Worm (Caenorhabditis elegans): ENCODE data around the gene srlf-34.

srlf-34 gene

DNA sequence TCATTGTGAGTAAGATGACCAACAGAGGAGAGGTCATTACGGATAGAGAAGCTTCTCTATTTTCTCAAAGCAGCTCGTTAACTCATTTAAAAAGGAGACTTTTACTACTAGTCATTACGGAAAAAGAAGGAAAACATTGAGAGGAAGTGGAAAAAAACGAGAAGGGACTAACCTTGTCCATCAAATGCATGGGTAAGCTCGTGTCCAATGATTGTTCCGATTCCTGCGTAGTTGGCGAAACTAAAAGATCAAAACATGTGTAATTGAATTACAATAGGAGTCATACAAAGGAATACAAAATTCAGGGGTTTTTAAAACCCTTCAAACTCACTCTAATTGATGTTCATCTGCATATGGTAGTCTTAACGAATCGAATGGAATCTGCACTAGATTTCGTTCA is 27.1 kb upstream of the srlf-34 start:
- no peak for TF ChIP-seq hsf-1 (GFP tag; IDR thresholded peaks at IDR 0.05)
- TF ChIP-seq F57A8.1 (GFP tag; optimal IDR thresholded peaks at IDR 0.05), result no peak
- no peak for TF ChIP-seq Y53G8AR.9 (GFP tag; conservative IDR thresholded peaks at IDR 0.05)
- no peak for TF ChIP-seq ceh-27 (GFP tag; optimal IDR thresholded peaks at IDR 0.05)
- no peak for TF ChIP-seq F23B12.7 (tag; optimal IDR thresholded peaks at IDR 0.05; ENCODE audit: insufficient read depth)
- no peak for TF ChIP-seq rec-8 (tag; optimal IDR thresholded peaks at IDR 0.05)
- TF ChIP-seq tlf-1 (GFP tag; optimal IDR thresholded peaks at IDR 0.05), result no peak
- TF ChIP-seq atf-7 (tag; optimal IDR thresholded peaks at IDR 0.05), result no peak
- TF ChIP-seq unc-130 (GFP tag; optimal IDR thresholded peaks at IDR 0.05), result no peak
- no peak for TF ChIP-seq ztf-28 (GFP tag; IDR thresholded peaks at IDR 0.05)
- TF ChIP-seq ceh-79 (tag; optimal IDR thresholded peaks at IDR 0.05), result no peak
- no peak for TF ChIP-seq gei-17 (GFP tag; optimal IDR thresholded peaks at IDR 0.05)
- TF ChIP-seq pbrm-1 (GFP tag; IDR thresholded peaks at IDR 0.05), result no peak
- TF ChIP-seq tbp1 (GFP tag; optimal IDR thresholded peaks at IDR 0.05), result no peak
- no peak for TF ChIP-seq egl-44 (GFP tag; IDR thresholded peaks at IDR 0.05)
- TF ChIP-seq let-526 (GFP tag; IDR thresholded peaks at IDR 0.05), result no peak

- TF ChIP-seq tbx-9 (tag; optimal IDR thresholded peaks at IDR 0.05; ENCODE audit: borderline replicate concordance), result no peak
- TF ChIP-seq pbrm-1 (GFP tag; IDR thresholded peaks at IDR 0.05), result no peak
- TF ChIP-seq B0261.1 (tag; optimal IDR thresholded peaks at IDR 0.05), result no peak
- TF ChIP-seq lag-1 (GFP tag; IDR thresholded peaks at IDR 0.05), result no peak
- TF ChIP-seq ekl-4 (GFP tag; IDR thresholded peaks at IDR 0.05), result no peak
- no peak for TF ChIP-seq unc-130 (GFP tag; optimal IDR thresholded peaks at IDR 0.05)
- TF ChIP-seq nhr-80 (tag; optimal IDR thresholded peaks at IDR 0.05), result no peak
- no peak for TF ChIP-seq attf-3 (GFP tag; conservative IDR thresholded peaks at IDR 0.05)
- no peak for TF ChIP-seq dpff-1 (tag; optimal IDR thresholded peaks at IDR 0.05)
- no peak for TF ChIP-seq ZK185.1 (tag; optimal IDR thresholded peaks at IDR 0.05; ENCODE audit: poor library complexity, severe bottlenecking)
- no peak for TF ChIP-seq C17E4.6 (GFP tag; IDR thresholded peaks at IDR 0.05)
- TF ChIP-seq F52B5.7 (tag; optimal IDR thresholded peaks at IDR 0.05), result no peak
- TF ChIP-seq mxl-1 (tag; optimal IDR thresholded peaks at IDR 0.05), result no peak
- TF ChIP-seq ceh-79 (tag; optimal IDR thresholded peaks at IDR 0.05), result no peak
- no peak for TF ChIP-seq dpl-1 (GFP tag; optimal IDR thresholded peaks at IDR 0.05)
Measured at ce11 chrII:10288926-10289325, 23.2 kb upstream of the srlf-34 start.

- TF ChIP-seq F37B4.10 (GFP tag; IDR thresholded peaks at IDR 0.05) (no peak), aptf-3 (GFP tag; IDR thresholded peaks at IDR 0.05) (no peak), lin-40 (tag; optimal IDR thresholded peaks at IDR 0.05) (peak; percentile 15), cebp-1 (GFP tag; IDR thresholded peaks at IDR 0.05) (no peak), cebp-1 (tag; optimal IDR thresholded peaks at IDR 0.05) (no peak)
Measured at ce11 chrII:10294262-10294661, 17.8 kb upstream of the srlf-34 start.

DNA sequence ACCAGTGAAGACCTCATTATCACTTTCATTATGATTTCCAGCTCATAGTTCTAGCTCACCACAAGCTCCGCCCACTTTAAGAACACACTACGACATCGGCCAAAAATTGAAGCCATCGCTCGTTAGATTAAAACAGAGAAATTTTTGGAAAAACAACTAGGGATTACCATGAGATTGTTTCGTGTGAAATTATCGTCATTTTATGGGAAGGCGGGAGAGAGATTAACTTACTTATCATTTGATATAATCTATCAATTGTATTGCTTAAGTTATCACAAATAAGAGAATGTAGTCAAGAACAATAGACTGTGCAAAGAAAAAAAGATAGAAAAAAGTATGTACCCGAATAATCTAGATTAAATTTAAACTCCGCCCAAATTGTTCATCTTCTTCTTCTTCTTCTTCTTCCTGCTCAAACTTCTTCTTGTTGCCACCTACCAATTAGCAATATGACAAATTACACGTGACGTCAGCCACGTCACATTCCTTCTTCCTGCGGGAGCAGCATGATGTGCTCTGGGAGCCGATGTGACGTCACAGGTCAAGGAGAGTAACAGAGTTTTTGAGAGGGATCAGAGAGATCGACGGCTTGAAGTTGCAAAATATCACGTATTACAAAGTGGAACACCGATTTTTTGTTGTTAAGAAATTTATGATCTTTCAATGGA is 11.9 kb upstream of the srlf-34 start, which contains the start of gene nep-26:
TSS of gene nep-26 (minus strand) at position 51 of the 668 bp plus-strand sequence.
- TF ChIP-seq C06A6.2 (GFP tag; conservative IDR thresholded peaks at IDR 0.05), result no peak
- TF ChIP-seq Y56A3A.18 (GFP tag; IDR thresholded peaks at IDR 0.05), result no peak
- TF ChIP-seq hsf-1 (GFP tag; IDR thresholded peaks at IDR 0.05), result 0 out of 2 replicates have a peak, but pooled peaks have one; percentile 17
- 0 out of 2 replicates have a peak, but pooled peaks have one; percentile 25 for TF ChIP-seq K11D2.4 (GFP tag; IDR thresholded peaks at IDR 0.05)
